Fruit fly (Drosophila melanogaster) whole organism, embryonic: Measurements from ENCODE around the gene CG2147.

Source experiments
- CG10431 ChIP-seq: fragments of 200-800 bp; sonication (Bioruptor generic); optimal IDR thresholded peaks from 3 replicates; lab custom pipeline; 2018; ENCODE audit warnings: missing biosample characterization, mild to moderate bottlenecking, missing genetic modification characterization
- CG10565 ChIP-seq: fragments of 200-800 bp; sonication (Bioruptor generic); optimal IDR thresholded peaks from 3 replicates; lab custom pipeline; 2016; ENCODE audit warnings: missing biosample characterization, mild to moderate bottlenecking, missing genetic modification characterization
- CG11696 ChIP-seq: fragments of 200-800 bp; sonication (Bioruptor generic); IDR thresholded peaks from 2 replicates; pipeline ENCODE4 v1.3.6; 2022; ENCODE audit warnings: missing biosample characterization, missing genetic modification characterization
- CG14014 ChIP-seq: fragments of 200-800 bp; sonication (Bioruptor generic); IDR thresholded peaks from 2 replicates; pipeline ENCODE4 v1.3.6; 2022; ENCODE audit warnings: missing biosample characterization, missing genetic modification characterization
- CG14860 ChIP-seq: fragments of 200-800 bp; sonication (Bioruptor generic); IDR thresholded peaks from 3 replicates; pipeline ENCODE4 v1.3.6; 2022; ENCODE audit warnings: missing biosample characterization, missing genetic modification characterization; ENCODE audit not compliant: partially characterized antibody
- CG14965 ChIP-seq: fragments of 200-800 bp; sonication (Bioruptor generic); optimal IDR thresholded peaks from 2 replicates; lab custom pipeline; 2016; ENCODE audit warnings: missing biosample characterization, missing genetic modification characterization, borderline replicate concordance
- CG30020 ChIP-seq: fragments of 200-800 bp; optimal IDR thresholded peaks from 2 replicates; lab custom pipeline; 2019; ENCODE audit warnings: missing biosample characterization, mild to moderate bottlenecking, missing genetic modification characterization, moderate library complexity
- CG31441 ChIP-seq: fragments of 200-800 bp; sonication (Bioruptor generic); IDR thresholded peaks from 2 replicates; pipeline ENCODE4 v1.3.6; 2022; ENCODE audit warnings: missing biosample characterization, missing genetic modification characterization
- CG3163 ChIP-seq: fragments of 200-800 bp; sonication (Bioruptor generic); optimal IDR thresholded peaks from 3 replicates; lab custom pipeline; 2016; ENCODE audit warnings: missing biosample characterization, missing genetic modification characterization
- CG3281 ChIP-seq: fragments of 200-800 bp; sonication (Bioruptor generic); optimal IDR thresholded peaks from 3 replicates; lab custom pipeline; 2017; ENCODE audit warnings: missing biosample characterization, mild to moderate bottlenecking, missing genetic modification characterization
- CG4360 ChIP-seq: fragments of 200-800 bp; sonication (Bioruptor generic); IDR thresholded peaks from 2 replicates; pipeline ENCODE4 v1.3.6; 2022; ENCODE audit warnings: missing biosample characterization, missing genetic modification characterization
- CG5245 ChIP-seq: fragments of 200-800 bp; sonication (Bioruptor generic); optimal IDR thresholded peaks from 3 replicates; lab custom pipeline; 2016; ENCODE audit warnings: missing biosample characterization, missing genetic modification characterization
- CG6654 ChIP-seq: fragments of 200-800 bp; sonication (Bioruptor generic); optimal IDR thresholded peaks from 2 replicates; lab custom pipeline; 2017; ENCODE audit warnings: missing biosample characterization, mild to moderate bottlenecking, missing genetic modification characterization
- CG8478 ChIP-seq: fragments of >200 bp; optimal IDR thresholded peaks from 2 replicates; lab custom pipeline; 2018
- Ets65A ChIP-seq: fragments of 200-800 bp; sonication (Bioruptor generic); peaks from one replicate; lab custom pipeline; 2016; ENCODE audit warnings: missing biosample characterization, missing genetic modification characterization
- Lim3 ChIP-seq: fragments of 200-800 bp; sonication (Bioruptor generic); IDR thresholded peaks from 2 replicates; pipeline ENCODE4 v1.3.6; 2022; ENCODE audit warnings: missing biosample characterization, missing genetic modification characterization
- MESR4 ChIP-seq: fragments of 200-800 bp; sonication (Bioruptor generic); optimal IDR thresholded peaks from 2 replicates; lab custom pipeline; 2018; ENCODE audit warnings: missing biosample characterization, mild to moderate bottlenecking, missing genetic modification characterization, moderate library complexity
- Mes4 ChIP-seq: fragments of 200-800 bp; sonication (Bioruptor generic); optimal IDR thresholded peaks from 2 replicates; lab custom pipeline; 2016; ENCODE audit warnings: missing biosample characterization, missing genetic modification characterization
- NFAT ChIP-seq: fragments of 200-800 bp; sonication (Bioruptor generic); IDR thresholded peaks from 2 replicates; pipeline ENCODE4 v1.3.6; 2022; ENCODE audit warnings: missing biosample characterization, missing genetic modification characterization
- Opbp ChIP-seq: fragments of 200-800 bp; sonication (Bioruptor generic); IDR thresholded peaks from 3 replicates; pipeline ENCODE4 v1.3.6; 2022; ENCODE audit warnings: missing biosample characterization, missing genetic modification characterization; ENCODE audit not compliant: partially characterized antibody
- Rfx ChIP-seq: fragments of 200-800 bp; sonication (Bioruptor generic); IDR thresholded peaks from 2 replicates; pipeline ENCODE4 v1.3.6; 2022; ENCODE audit warnings: missing biosample characterization, missing genetic modification characterization
- Tbp ChIP-seq: fragments of >200 bp; optimal IDR thresholded peaks from 2 replicates; lab custom pipeline; 2018; ENCODE audit warnings: missing biosample characterization, missing genetic modification characterization
- amos ChIP-seq: fragments of 200-800 bp; sonication (Bioruptor generic); IDR thresholded peaks from 2 replicates; pipeline ENCODE4 v1.3.6; 2022; ENCODE audit warnings: missing biosample characterization, missing genetic modification characterization; ENCODE audit not compliant: partially characterized antibody
- ash1 ChIP-seq: fragments of 200-800 bp; sonication (Bioruptor generic); optimal IDR thresholded peaks from 2 replicates; lab custom pipeline; 2018; ENCODE audit warnings: missing biosample characterization, mild to moderate bottlenecking, missing genetic modification characterization
- cad ChIP-seq: fragments of >200 bp; optimal IDR thresholded peaks from 2 replicates; lab custom pipeline; 2017; ENCODE audit warnings: missing biosample characterization, missing genetic modification characterization
- chinmo ChIP-seq: fragments of 200-800 bp; sonication (Bioruptor generic); IDR thresholded peaks from 4 replicates; pipeline ENCODE4 v1.3.6; 2022; ENCODE audit warnings: missing biosample characterization, missing genetic modification characterization; ENCODE audit not compliant: partially characterized antibody
- da ChIP-seq: fragments of 200-800 bp; sonication (Bioruptor generic); optimal IDR thresholded peaks from 2 replicates; lab custom pipeline; 2016; ENCODE audit warnings: missing biosample characterization, missing genetic modification characterization
- dati ChIP-seq: fragments of 200-800 bp; sonication (Bioruptor generic); IDR thresholded peaks from 2 replicates; pipeline ENCODE4 v1.3.6; 2022; ENCODE audit warnings: missing biosample characterization, missing genetic modification characterization
- dpn ChIP-seq, 2 experiments: fragments of 200-800 bp; sonication (Bioruptor generic); optimal IDR thresholded peaks; 3 replicates each; lab custom pipeline; 2016; ENCODE audit warnings: missing biosample characterization in 2 of 2, missing genetic modification characterization in 2 of 2
- esg ChIP-seq: fragments of 200-800 bp; sonication (Bioruptor generic); conservative IDR thresholded peaks from 2 replicates; pipeline ENCODE4 v1.3.6; 2022; ENCODE audit warnings: missing biosample characterization, missing genetic modification characterization
- ewg ChIP-seq: fragments of 200-800 bp; sonication (Bioruptor generic); optimal IDR thresholded peaks from 3 replicates; lab custom pipeline; 2017; ENCODE audit warnings: mild to moderate bottlenecking, missing biosample characterization, missing genetic modification reagents, missing genetic modification characterization
- exex ChIP-seq: fragments of 200-800 bp; sonication (Bioruptor generic); optimal IDR thresholded peaks from 4 replicates; lab custom pipeline; 2018; ENCODE audit warnings: missing biosample characterization, mild to moderate bottlenecking, missing genetic modification characterization, moderate library complexity
- hkb ChIP-seq, 2 experiments: fragments of 200-800 bp in 1 of 2; fragments of >200 bp in 1 of 2; sonication (Bioruptor generic) in 1 of 2; IDR thresholded peaks in 1 of 2; optimal IDR thresholded peaks in 1 of 2; 2 replicates each; pipeline versions ENCODE4 v1.3.6 to Lab custom; 2017 to 2022; ENCODE audit warnings: missing biosample characterization in 1 of 2, missing genetic modification characterization in 1 of 2
- ind ChIP-seq: fragments of 200-800 bp; sonication (Bioruptor generic); optimal IDR thresholded peaks from 3 replicates; lab custom pipeline; 2016; ENCODE audit warnings: missing biosample characterization, missing genetic modification characterization
- inv ChIP-seq: fragments of 200-800 bp; sonication (Bioruptor generic); IDR thresholded peaks from 2 replicates; pipeline ENCODE4 v1.3.6; 2022; ENCODE audit warnings: missing biosample characterization, missing genetic modification characterization; ENCODE audit not compliant: partially characterized antibody
- knrl ChIP-seq: fragments of 200-800 bp; sonication (Bioruptor generic); IDR thresholded peaks from 3 replicates; pipeline ENCODE4 v1.3.6; 2022; ENCODE audit warnings: missing biosample characterization, missing genetic modification characterization; ENCODE audit not compliant: partially characterized antibody
- peb ChIP-seq: fragments of 200-800 bp; sonication (Bioruptor generic); IDR thresholded peaks from 2 replicates; pipeline ENCODE4 v1.3.6; 2022; ENCODE audit warnings: missing biosample characterization, missing genetic modification characterization
- prd ChIP-seq, 3 experiments: fragments of >200 bp in 2 of 3; fragments of 200-800 bp in 1 of 3; sonication (Bioruptor generic) in 1 of 3; optimal IDR thresholded peaks in 2 of 3; IDR thresholded peaks in 1 of 3; 2 replicates in 2 of 3; 3 replicates in 1 of 3; pipeline versions ENCODE4 v1.3.6 to Lab custom; 2017 to 2022; ENCODE audit warnings: missing biosample characterization in 1 of 3, missing genetic modification characterization in 1 of 3
- pzg ChIP-seq: fragments of 200-800 bp; sonication (Bioruptor generic); optimal IDR thresholded peaks from 3 replicates; lab custom pipeline; 2018; ENCODE audit warnings: missing biosample characterization, mild to moderate bottlenecking, missing genetic modification characterization, moderate library complexity
- salm ChIP-seq: fragments of 200-800 bp; sonication (Bioruptor generic); optimal IDR thresholded peaks from 2 replicates; lab custom pipeline; 2018; ENCODE audit warnings: missing biosample characterization, mild to moderate bottlenecking, missing genetic modification characterization
- sna ChIP-seq: fragments of 200-800 bp; sonication (Bioruptor generic); IDR thresholded peaks from 2 replicates; pipeline ENCODE4 v1.3.6; 2022; ENCODE audit warnings: missing biosample characterization, missing genetic modification characterization; ENCODE audit not compliant: partially characterized antibody
- vnd ChIP-seq: fragments of 200-800 bp; sonication (Bioruptor generic); IDR thresholded peaks from 3 replicates; pipeline ENCODE4 v1.3.6; 2022; ENCODE audit warnings: missing biosample characterization, missing genetic modification characterization; ENCODE audit not compliant: partially characterized antibody
- zen2 ChIP-seq: fragments of 200-800 bp; sonication (Bioruptor generic); IDR thresholded peaks from 3 replicates; pipeline ENCODE4 v1.3.6; 2022; ENCODE audit warnings: missing biosample characterization, missing genetic modification characterization; ENCODE audit not compliant: partially characterized antibody

Gene CG2147

dm6 chrX:8215855-8216586 is 24.5 kb upstream of the CG2147 start (continued):
- TF ChIP-seq peb (no peak), vnd (GFP tag; lab: Robert Waterston, UW) (no peak), esg (GFP tag; lab: Robert Waterston, UW) (no peak), sna (GFP tag; lab: Robert Waterston, UW) (0 out of 2 replicates have a peak, but pooled peaks have one; percentile 14)
- TF ChIP-seq, all 482 proteins: peak for 17

dm6 chrX:8227942-8228341 is 12.5 kb upstream of the CG2147 start:
- peak; percentile 11 for TF ChIP-seq CG8478 (lab: Kevin White, UChicago)
- no peak for TF ChIP-seq CG10565 (GFP tag; lab: Kevin White, UChicago)
- TF ChIP-seq CG6654 = peak; percentile 98
- TF ChIP-seq ewg = no peak
- TF ChIP-seq Ets65A = peak; percentile 53
- TF ChIP-seq amos (GFP tag; lab: Robert Waterston, UW) = peak; percentile 37; the same call in 1 of the 2 replicates
- TF ChIP-seq CG3163 (GFP tag; lab: Kevin White, UChicago) = no peak
- TF ChIP-seq Opbp (GFP tag; lab: Robert Waterston, UW) = 0 out of 3 replicates have a peak, but pooled peaks have one; percentile 11
- peak; percentile 32; the same call in 1 of the 3 replicates for TF ChIP-seq CG14860 (GFP tag; lab: Robert Waterston, UW)
- no peak for TF ChIP-seq dpn (GFP tag; optimal IDR thresholded peaks at IDR 0.05; lab: Kevin White, UChicago)
- TF ChIP-seq cad = peak; percentile 85
- TF ChIP-seq knrl (GFP tag; lab: Robert Waterston, UW) = peak; percentile 41; the same call in 1 of the 3 replicates
- TF ChIP-seq CG10431 (GFP tag; lab: Kevin White, UChicago) = no peak
- TF ChIP-seq chinmo = 0 out of 4 replicates have a peak, but pooled peaks have one; percentile 29

DNA sequence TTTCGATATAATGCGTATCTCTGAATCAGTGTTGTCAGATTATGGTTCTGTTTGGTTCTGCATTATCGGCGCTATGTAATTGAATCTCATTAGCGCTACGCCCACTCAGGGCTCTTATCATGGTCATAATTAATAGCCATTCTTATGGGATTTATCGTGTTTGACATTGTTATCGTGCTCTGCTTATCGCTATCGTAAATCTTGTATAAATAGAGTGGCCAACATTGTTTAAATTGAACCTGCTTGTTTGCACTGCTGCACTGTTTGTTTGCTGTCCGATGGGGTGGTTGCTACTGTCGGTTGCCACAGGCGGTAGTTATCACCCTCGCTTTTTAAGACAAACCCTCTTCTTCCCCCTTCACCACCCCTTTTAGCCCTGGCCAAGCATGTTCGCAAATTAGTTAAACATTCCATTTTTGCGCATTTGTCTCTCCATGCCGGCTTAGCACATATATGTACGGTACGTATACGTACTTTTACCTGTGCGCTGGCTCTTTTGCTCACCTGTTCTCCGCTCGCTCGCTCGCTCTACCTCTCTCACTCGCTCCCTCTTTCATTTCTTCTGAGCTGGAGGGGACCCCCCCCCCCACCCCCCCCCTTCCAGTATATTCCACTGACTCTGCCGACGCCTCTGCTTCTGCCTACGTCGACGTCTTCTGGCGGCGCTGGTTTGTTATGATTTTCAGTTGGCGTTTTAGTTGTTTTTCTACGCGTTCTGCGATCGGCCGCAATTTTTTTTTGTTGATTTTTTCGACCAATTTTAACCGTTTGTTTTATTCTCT is 10.4 kb upstream of the CG2147 start:
- TF ChIP-seq salm (peak; percentile 53), exex (tag; lab: Kevin White, UChicago) (peak; percentile 92), hkb (optimal IDR thresholded peaks at IDR 0.05; lab: Kevin White, UChicago) (no peak), hkb (GFP tag; IDR thresholded peaks at IDR 0.05; lab: Robert Waterston, UW) (0 out of 2 replicates have a peak, but pooled peaks have one; percentile 22), CG14965 (GFP tag; lab: Kevin White, UChicago) (peak; percentile 36), Rfx (GFP tag; lab: Robert Waterston, UW) (0 out of 2 replicates have a peak, but pooled peaks have one; percentile 3), CG4360 (GFP tag; lab: Robert Waterston, UW) (no peak), inv (GFP tag; lab: Robert Waterston, UW) (no peak), CG11696 (GFP tag; lab: Robert Waterston, UW) (0 out of 2 replicates have a peak, but pooled peaks have one; percentile 8), zen2 (GFP tag; lab: Robert Waterston, UW) (no peak), da (GFP tag; lab: Kevin White, UChicago) (no peak), CG5245 (GFP tag; lab: Kevin White, UChicago) (no peak), CG3281 (GFP tag; lab: Kevin White, UChicago) (peak; percentile 46), prd (optimal IDR thresholded peaks at IDR 0.05; lab: Kevin White, UChicago) (no peak), prd (GFP tag; IDR thresholded peaks at IDR 0.05; lab: Robert Waterston, UW) (0 out of 3 replicates have a peak, but pooled peaks have one; percentile 20), NFAT (GFP tag; lab: Robert Waterston, UW) (no peak), ind (no peak), Lim3 (GFP tag; lab: Robert Waterston, UW) (no peak), MESR4 (GFP tag; lab: Kevin White, UChicago) (no peak), dati (no peak), CG31441 (GFP tag; lab: Robert Waterston, UW) (peak; percentile 43; the same call in 1 of the 2 replicates), CG14014 (GFP tag; lab: Robert Waterston, UW) (no peak), CG30020 (no peak), ash1 (peak; percentile 70), pzg (GFP tag; lab: Kevin White, UChicago) (no peak), Tbp (GFP tag; lab: Kevin White, UChicago) (no peak), Mes4 (GFP tag; lab: Kevin White, UChicago) (peak; percentile 29)
